Worm (Caenorhabditis elegans) whole organism, young adult: ENCODE results near the gene dpy-10.

Source experiments
- B0019.2 ChIP-seq: fragments of 200-800 bp; sonication (Bioruptor generic); conservative IDR thresholded peaks from 2 replicates; pipeline ENCODE4 v1.3.6; 2022; ENCODE audit warnings: missing genetic modification reagents, missing genetic modification characterization, missing compliant biosample characterization
- B0336.3 ChIP-seq: fragments of 200-800 bp; sonication (Bioruptor generic); IDR thresholded peaks from 2 replicates; pipeline ENCODE4 v1.3.6; 2022; ENCODE audit warnings: missing genetic modification characterization, missing compliant biosample characterization
- C06A6.2 ChIP-seq: fragments of 200-800 bp; sonication (Bioruptor generic); conservative IDR thresholded peaks from 2 replicates; pipeline ENCODE4 v1.3.6; 2022; ENCODE audit warnings: missing genetic modification characterization, missing compliant biosample characterization
- D2030.7 ChIP-seq: fragments of 200-800 bp; sonication (Bioruptor generic); IDR thresholded peaks from 2 replicates; pipeline ENCODE4 v1.3.6; 2022; ENCODE audit warnings: missing genetic modification reagents, missing genetic modification characterization, missing compliant biosample characterization
- F23B12.7 ChIP-seq: sonication (generic microtip); optimal IDR thresholded peaks from 2 replicates; lab custom pipeline; 2017; ENCODE audit warnings: missing genetic modification characterization, mild to moderate bottlenecking, missing compliant biosample characterization, antibody characterized with exemption, moderate library complexity; ENCODE audit not compliant: insufficient read depth
- F33H1.4 ChIP-seq: fragments of 200-800 bp; sonication (Bioruptor generic); IDR thresholded peaks from 2 replicates; pipeline ENCODE4 v1.3.6; 2022; ENCODE audit warnings: missing genetic modification reagents, missing genetic modification characterization, missing compliant biosample characterization
- F39B2.1 ChIP-seq: fragments of 200-800 bp; sonication (Bioruptor generic); IDR thresholded peaks from 2 replicates; pipeline ENCODE4 v1.3.6; 2022; ENCODE audit warnings: missing genetic modification reagents, missing genetic modification characterization, missing compliant biosample characterization
- F49E8.2 ChIP-seq: sonication (generic microtip); optimal IDR thresholded peaks from 3 replicates; lab custom pipeline; 2017; ENCODE audit warnings: missing genetic modification characterization, mild to moderate bottlenecking, missing compliant biosample characterization, antibody characterized with exemption, moderate library complexity; ENCODE audit not compliant: insufficient read depth
- K12H6.12 ChIP-seq: fragments of 200-800 bp; sonication (Bioruptor generic); optimal IDR thresholded peaks from 2 replicates; lab custom pipeline; 2018; ENCODE audit warnings: mild to moderate bottlenecking, missing genetic modification characterization, missing compliant biosample characterization
- ZK185.1 ChIP-seq: sonication (generic microtip); optimal IDR thresholded peaks from 2 replicates; lab custom pipeline; 2016; ENCODE audit warnings: mild to moderate bottlenecking, missing genetic modification characterization, missing compliant biosample characterization; ENCODE audit not compliant: poor library complexity, severe bottlenecking
- akir-1 ChIP-seq: fragments of 200-800 bp; sonication (Bioruptor generic); optimal IDR thresholded peaks from 2 replicates; lab custom pipeline; 2018; ENCODE audit warnings: mild to moderate bottlenecking, missing genetic modification characterization, moderate library complexity, missing compliant biosample characterization
- aptf-2 ChIP-seq: fragments of 200-800 bp; sonication (Bioruptor generic); conservative IDR thresholded peaks from 2 replicates; pipeline ENCODE4 v1.3.6; 2022; ENCODE audit warnings: missing genetic modification reagents, missing genetic modification characterization, missing compliant biosample characterization
- aptf-3 ChIP-seq: fragments of 200-800 bp; sonication (Bioruptor generic); IDR thresholded peaks from 2 replicates; pipeline ENCODE4 v1.3.6; 2022; ENCODE audit warnings: missing genetic modification characterization, missing compliant biosample characterization
- bed-2 ChIP-seq: fragments of 200-800 bp; sonication (Bioruptor generic); IDR thresholded peaks from 2 replicates; pipeline ENCODE4 v1.3.6; 2022; ENCODE audit warnings: missing genetic modification reagents, missing genetic modification characterization, missing compliant biosample characterization
- ceh-100 ChIP-seq: fragments of 200-800 bp; sonication (Bioruptor generic); IDR thresholded peaks from 2 replicates; pipeline ENCODE4 v1.3.6; 2022; ENCODE audit warnings: missing genetic modification reagents, missing genetic modification characterization, missing compliant biosample characterization
- die-1 ChIP-seq: sonication (generic microtip); optimal IDR thresholded peaks from 2 replicates; lab custom pipeline; 2016; ENCODE audit warnings: missing genotype, mild to moderate bottlenecking, missing genetic modification characterization, missing compliant biosample characterization
- dpl-1 ChIP-seq: fragments of 150-350 bp; optimal IDR thresholded peaks from 2 replicates; lab custom pipeline; 2014; ENCODE audit warnings: missing biosample characterization, missing genetic modification reagents, missing genetic modification characterization
- fkh-3 ChIP-seq: sonication (generic microtip); optimal IDR thresholded peaks from 2 replicates; lab custom pipeline; 2016; ENCODE audit warnings: mild to moderate bottlenecking, missing genetic modification characterization, missing compliant biosample characterization
- gei-17 ChIP-seq: fragments of 200-800 bp; sonication (Bioruptor generic); optimal IDR thresholded peaks from 2 replicates; lab custom pipeline; 2018; ENCODE audit warnings: mild to moderate bottlenecking, missing genetic modification characterization, missing compliant biosample characterization
- hlh-12 ChIP-seq: sonication (generic microtip); optimal IDR thresholded peaks from 2 replicates; lab custom pipeline; 2016; ENCODE audit warnings: missing genetic modification characterization, missing compliant biosample characterization
- hsf-1 ChIP-seq: fragments of 200-800 bp; sonication (Bioruptor generic); IDR thresholded peaks from 2 replicates; pipeline ENCODE4 v1.3.6; 2022; ENCODE audit warnings: missing genetic modification reagents, missing genetic modification characterization, missing compliant biosample characterization
- lag-1 ChIP-seq: fragments of 200-800 bp; sonication (Bioruptor generic); IDR thresholded peaks from 2 replicates; pipeline ENCODE4 v1.3.6; 2022; ENCODE audit warnings: missing genetic modification reagents, missing genetic modification characterization, missing compliant biosample characterization
- let-526 ChIP-seq: fragments of 200-800 bp; sonication (Bioruptor generic); IDR thresholded peaks from 2 replicates; pipeline ENCODE4 v1.3.6; 2022; ENCODE audit warnings: missing genetic modification reagents, missing genetic modification characterization, missing compliant biosample characterization
- lin-35 ChIP-seq, 3 experiments: fragments of 150-350 bp in 2 of 3; sonication (generic microtip) in 1 of 3; optimal IDR thresholded peaks; 2 replicates each; lab custom pipeline; 2014 to 2018; ENCODE audit warnings: missing biosample characterization in 3 of 3, missing genetic modification characterization in 3 of 3, missing genetic modification reagents in 3 of 3
- lin-54 ChIP-seq: fragments of 200-800 bp; sonication (Bioruptor generic); optimal IDR thresholded peaks from 2 replicates; lab custom pipeline; 2018; ENCODE audit warnings: mild to moderate bottlenecking, missing genetic modification characterization, missing compliant biosample characterization
- lir-1 ChIP-seq: fragments of 200-800 bp; sonication (Bioruptor generic); conservative IDR thresholded peaks from 2 replicates; pipeline ENCODE4 v1.3.6; 2022; ENCODE audit warnings: missing genetic modification reagents, missing genetic modification characterization, missing compliant biosample characterization
- lsy-27 ChIP-seq: sonication (generic microtip); optimal IDR thresholded peaks from 2 replicates; lab custom pipeline; 2017; ENCODE audit warnings: missing genetic modification characterization, mild to moderate bottlenecking, missing compliant biosample characterization, antibody characterized with exemption, missing genotype, borderline replicate concordance; ENCODE audit not compliant: insufficient read depth
- madf-8 ChIP-seq: fragments of 200-800 bp; sonication (Bioruptor generic); conservative IDR thresholded peaks from 2 replicates; pipeline ENCODE4 v1.3.6; 2022; ENCODE audit warnings: missing genetic modification reagents, missing genetic modification characterization, missing compliant biosample characterization
- mel-28 ChIP-seq: sonication (generic microtip); optimal IDR thresholded peaks from 2 replicates; lab custom pipeline; 2016; ENCODE audit warnings: borderline replicate concordance, mild to moderate bottlenecking, missing genetic modification characterization, missing compliant biosample characterization
- nhr-179 ChIP-seq: sonication (generic microtip); optimal IDR thresholded peaks from 2 replicates; lab custom pipeline; 2016; ENCODE audit warnings: mild to moderate bottlenecking, missing genetic modification characterization, missing compliant biosample characterization
- pbrm-1 ChIP-seq: fragments of 200-800 bp; sonication (Bioruptor generic); IDR thresholded peaks from 2 replicates; pipeline ENCODE4 v1.3.6; 2022; ENCODE audit warnings: missing genetic modification reagents, missing genetic modification characterization, missing compliant biosample characterization
- pha-4 ChIP-seq: fragments of 150-350 bp; sonication (generic microtip); optimal IDR thresholded peaks from 2 replicates; lab custom pipeline; 2014; ENCODE audit warnings: missing biosample characterization, missing genetic modification reagents, missing genetic modification characterization
- rec-8 ChIP-seq, 2 experiments: sonication (generic microtip); optimal IDR thresholded peaks; 2 replicates each; lab custom pipeline; 2016; ENCODE audit warnings: mild to moderate bottlenecking in 2 of 2, missing genetic modification characterization in 2 of 2, missing genetic modification reagents in 2 of 2, missing genotype in 2 of 2, missing biosample characterization in 1 of 2, missing compliant biosample characterization in 1 of 2, moderate library complexity in 1 of 2
- rpc-1 ChIP-seq, 2 experiments: fragments of 150-350 bp in 1 of 2; sonication (generic microtip) in 1 of 2; optimal IDR thresholded peaks; 2 replicates each; lab custom pipeline; 2014 to 2018; ENCODE audit warnings: missing biosample characterization in 1 of 2, missing genetic modification characterization in 1 of 2, missing genetic modification reagents in 1 of 2, missing genotype in 1 of 2
- snpc-3.4 ChIP-seq: sonication (generic microtip); optimal IDR thresholded peaks from 2 replicates; lab custom pipeline; 2017; ENCODE audit warnings: missing genetic modification characterization, mild to moderate bottlenecking, missing compliant biosample characterization, antibody characterized with exemption, moderate library complexity, missing genotype, missing genetic modification reagents
- snpc-4 ChIP-seq, 5 experiments: fragments of 150-350 bp in 1 of 5; sonication (generic microtip) in 4 of 5; optimal IDR thresholded peaks; 2 replicates each; lab custom pipeline; 2014 to 2018; ENCODE audit warnings: missing genetic modification characterization in 5 of 5, missing biosample characterization in 3 of 5, antibody characterized with exemption in 2 of 5, mild to moderate bottlenecking in 2 of 5, missing compliant biosample characterization in 2 of 5, missing genotype in 2 of 5, moderate library complexity in 2 of 5, missing genetic modification reagents in 1 of 5
- somi-1 ChIP-seq: fragments of 200-800 bp; sonication (Bioruptor generic); optimal IDR thresholded peaks from 2 replicates; lab custom pipeline; 2018; ENCODE audit warnings: mild to moderate bottlenecking, missing genetic modification characterization, missing compliant biosample characterization
- sptf-2 ChIP-seq: fragments of 200-800 bp; sonication (Bioruptor generic); optimal IDR thresholded peaks from 2 replicates; lab custom pipeline; 2018; ENCODE audit warnings: mild to moderate bottlenecking, missing genetic modification characterization, missing compliant biosample characterization
- xnd-1 ChIP-seq: sonication (generic microtip); optimal IDR thresholded peaks from 2 replicates; lab custom pipeline; 2016; ENCODE audit warnings: missing genotype, missing genetic modification reagents, missing genetic modification characterization, missing compliant biosample characterization
- ztf-18 ChIP-seq: sonication (generic microtip); optimal IDR thresholded peaks from 2 replicates; lab custom pipeline; 2016; ENCODE audit warnings: missing genotype, mild to moderate bottlenecking, missing genetic modification characterization, missing compliant biosample characterization
- ztf-22 ChIP-seq: fragments of 200-800 bp; sonication (Bioruptor generic); optimal IDR thresholded peaks from 2 replicates; lab custom pipeline; 2018; ENCODE audit warnings: mild to moderate bottlenecking, missing genetic modification characterization, moderate library complexity, missing compliant biosample characterization
- ztf-26 ChIP-seq: sonication (generic microtip); optimal IDR thresholded peaks from 2 replicates; lab custom pipeline; 2017; ENCODE audit warnings: missing genetic modification characterization, missing compliant biosample characterization
- ztf-6 ChIP-seq: fragments of 200-800 bp; sonication (Bioruptor generic); IDR thresholded peaks from 2 replicates; pipeline ENCODE4 v1.3.6; 2022; ENCODE audit warnings: missing genetic modification reagents, missing genetic modification characterization, missing compliant biosample characterization

The dpy-10 gene

DNA sequence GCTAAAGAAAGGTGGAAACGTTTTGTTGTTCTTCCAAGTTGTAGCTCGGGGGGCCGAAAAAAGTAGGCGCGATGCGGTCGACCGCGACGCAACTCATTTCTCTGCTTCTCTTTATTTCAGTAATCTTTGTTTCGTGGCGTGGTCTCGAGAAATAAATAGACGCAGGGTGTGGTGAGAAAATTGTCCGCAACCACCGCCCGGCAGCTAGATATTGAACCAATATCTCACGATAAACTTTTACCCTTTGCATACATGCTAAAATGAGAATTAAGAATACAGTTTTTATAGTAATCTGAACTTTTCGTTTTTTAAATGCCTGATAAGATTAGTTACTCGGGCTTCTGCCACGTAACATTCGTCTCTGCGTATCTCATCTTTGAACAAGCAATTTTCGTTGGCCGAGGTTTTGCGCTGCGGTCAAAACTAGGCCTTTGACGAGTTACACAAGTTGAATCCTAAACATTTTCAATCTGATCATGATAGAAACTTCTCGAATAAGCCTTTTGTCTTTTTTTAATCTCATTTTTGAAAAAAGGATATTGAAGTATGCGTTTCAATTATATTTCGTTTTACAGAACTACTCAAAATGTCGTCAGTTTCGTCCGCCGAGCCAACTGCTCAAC lies 28.3 kb downstream of the dpy-10 start, which contains the start of gene gyf-1 (continued):
- no peak for TF ChIP-seq die-1 (tag; lab: Kevin White, UChicago)
- no peak for TF ChIP-seq aptf-2 (GFP tag; lab: Robert Waterston, UW)
- TF ChIP-seq K12H6.12 (tag; lab: Kevin White, UChicago) = peak; percentile 49
- no peak for TF ChIP-seq lag-1 (GFP tag; lab: Robert Waterston, UW)
- TF ChIP-seq sptf-2 (GFP tag; lab: Kevin White, UChicago) = no peak
- TF ChIP-seq ZK185.1 (tag; lab: Kevin White, UChicago) = peak; percentile 3
- TF ChIP-seq, all 124 proteins: peak for 12

DNA sequence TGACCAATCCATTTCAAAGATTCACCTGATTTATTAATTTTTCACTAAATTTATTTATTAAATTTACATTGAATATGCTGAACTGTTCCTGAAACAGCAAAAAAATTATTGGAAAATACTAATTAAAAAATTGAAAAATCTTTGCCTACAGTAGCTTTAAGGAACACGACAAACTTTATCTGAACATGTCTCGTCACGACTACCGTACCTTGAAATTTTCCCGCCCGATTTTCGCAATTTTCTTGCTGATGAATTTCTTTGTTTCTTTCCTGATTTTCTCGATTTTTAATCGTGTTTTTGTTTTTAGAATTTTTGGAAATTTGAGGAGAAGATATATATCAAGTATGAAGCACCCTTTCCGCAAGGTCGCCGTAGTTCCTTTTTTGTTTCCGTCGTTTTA lies 29.1 kb downstream of the dpy-10 start:
- TF ChIP-seq hlh-12 (tag; lab: Kevin White, UChicago) (no peak), let-526 (no peak), lir-1 (no peak), ztf-26 (tag; lab: Kevin White, UChicago) (no peak), akir-1 (GFP tag; lab: Kevin White, UChicago) (no peak), bed-2 (GFP tag; lab: Robert Waterston, UW) (no peak), lsy-27 (tag; lab: Kevin White, UChicago) (no peak), C06A6.2 (GFP tag; lab: Robert Waterston, UW) (no peak), snpc-3.4 (tag; lab: Kevin White, UChicago) (peak; percentile 34), F33H1.4 (GFP tag; lab: Robert Waterston, UW) (peak; percentile 89), sptf-2 (GFP tag; lab: Kevin White, UChicago) (no peak), pbrm-1 (GFP tag; lab: Robert Waterston, UW) (0 out of 2 replicates have a peak, but pooled peaks have one; percentile 46), fkh-3 (tag; lab: Kevin White, UChicago) (no peak), B0019.2 (GFP tag; lab: Robert Waterston, UW) (no peak), rpc-1 (optimal IDR thresholded peaks at IDR 0.05; lab: Kevin White, UChicago) (no peak), rpc-1 (tag; optimal IDR thresholded peaks at IDR 0.05; lab: Kevin White, UChicago) (no peak), F23B12.7 (tag; lab: Kevin White, UChicago) (no peak), lin-54 (GFP tag; lab: Kevin White, UChicago) (peak; percentile 7), lin-35 (GFP tag; optimal IDR thresholded peaks at IDR 0.05; lab: Kevin White, UChicago) (peak in 1 of 3 experiments; percentile 12), aptf-3 (GFP tag; lab: Robert Waterston, UW) (no peak), F49E8.2 (tag; lab: Kevin White, UChicago) (peak; percentile 55), xnd-1 (tag; lab: Kevin White, UChicago) (peak; percentile 81), somi-1 (GFP tag; lab: Kevin White, UChicago) (no peak), hsf-1 (GFP tag; lab: Robert Waterston, UW) (0 out of 2 replicates have a peak, but pooled peaks have one; percentile 34), gei-17 (GFP tag; lab: Kevin White, UChicago) (no peak), pha-4 (tag; lab: Kevin White, UChicago) (no peak), ceh-100 (GFP tag; lab: Robert Waterston, UW) (no peak), nhr-179 (tag; lab: Kevin White, UChicago) (no peak), madf-8 (GFP tag; lab: Robert Waterston, UW) (peak; percentile 82), snpc-4 (GFP tag; optimal IDR thresholded peaks at IDR 0.05; lab: Kevin White, UChicago) (no peak), snpc-4 (tag; optimal IDR thresholded peaks at IDR 0.05; lab: Kevin White, UChicago) (no peak), D2030.7 (GFP tag; lab: Robert Waterston, UW) (peak; percentile 70), ztf-18 (tag; lab: Kevin White, UChicago) (no peak), dpl-1 (GFP tag; lab: Kevin White, UChicago) (peak; percentile 62), B0336.3 (GFP tag; lab: Robert Waterston, UW) (no peak), F39B2.1 (GFP tag; lab: Robert Waterston, UW) (no peak), mel-28 (tag; lab: Kevin White, UChicago) (no peak), ztf-6 (GFP tag; lab: Robert Waterston, UW) (no peak), ZK185.1 (tag; lab: Kevin White, UChicago) (no peak), ztf-22 (GFP tag; lab: Kevin White, UChicago) (no peak), rec-8 (tag; optimal IDR thresholded peaks at IDR 0.05; lab: Kevin White, UChicago) (no peak)
